Worm (Caenorhabditis elegans): ENCODE results near the gene gei-3.

DNA sequence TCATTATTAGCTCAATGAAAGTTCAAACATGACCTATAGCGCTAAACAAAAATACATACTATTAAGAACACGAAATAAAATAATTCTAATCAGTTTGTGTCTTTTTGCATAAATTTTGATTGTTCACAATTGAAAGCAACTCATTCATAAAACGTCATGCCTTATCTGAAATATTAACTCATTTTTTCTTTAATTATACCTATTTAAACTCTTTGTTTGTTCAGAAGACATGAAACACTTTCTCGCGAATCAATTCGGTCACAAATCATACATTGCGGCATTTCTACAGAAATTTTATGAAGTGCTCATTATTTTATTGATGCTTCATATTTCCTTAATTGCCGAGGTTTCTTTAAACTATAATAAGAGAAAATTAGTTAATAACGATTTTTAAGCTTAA lies 6.5 kb downstream of the gei-3 start:
- no peak for TF ChIP-seq ceh-45 (GFP tag; IDR thresholded peaks at IDR 0.05)
- no peak for TF ChIP-seq ttx-3 (tag; optimal IDR thresholded peaks at IDR 0.05)
- no peak for TF ChIP-seq ets-4 (tag; optimal IDR thresholded peaks at IDR 0.05)
- no peak for TF ChIP-seq ama-1 (optimal IDR thresholded peaks at IDR 0.05)
- no peak for TF ChIP-seq unc-86 (tag; optimal IDR thresholded peaks at IDR 0.05)
- TF ChIP-seq fkh-10 (GFP tag; optimal IDR thresholded peaks at IDR 0.05), result no peak
- no peak for TF ChIP-seq mec-3 (tag; optimal IDR thresholded peaks at IDR 0.05; ENCODE audit: borderline replicate concordance)
- no peak for TF ChIP-seq pha-4 (tag; optimal IDR thresholded peaks at IDR 0.05)
- no peak for TF ChIP-seq sox-4 (tag; optimal IDR thresholded peaks at IDR 0.05)
- no peak for TF ChIP-seq lin-11 (tag; optimal IDR thresholded peaks at IDR 0.05)
- TF ChIP-seq ceh-19 (GFP tag; optimal IDR thresholded peaks at IDR 0.05), result no peak
- TF ChIP-seq nhr-11 (tag; optimal IDR thresholded peaks at IDR 0.05), result no peak

Data from whole organism, late embryonic.